Worm (Caenorhabditis elegans): ENCODE measurements around the gene F32D1.11.

F32D1.11 gene

ce11 chrV:4410643-4411042 lies 44.3 kb upstream of the F32D1.11 start, which contains the start of gene Y47D7A.3:
Gene Y47D7A.3, plus strand, starts transcription at chrV:4410943.
- no peak for TF ChIP-seq lsy-27 (tag; optimal IDR thresholded peaks at IDR 0.05; ENCODE audit: borderline replicate concordance, insufficient read depth)
- TF ChIP-seq snpc-1.1 (tag; optimal IDR thresholded peaks at IDR 0.05; ENCODE audit: insufficient read depth), result no peak
- TF ChIP-seq T26A5.8 (tag; optimal IDR thresholded peaks at IDR 0.05), result no peak
- TF ChIP-seq F55B11.4 (tag; optimal IDR thresholded peaks at IDR 0.05; ENCODE audit: borderline replicate concordance, insufficient read depth), result no peak
- TF ChIP-seq hmg-20 (GFP tag; IDR thresholded peaks at IDR 0.05), result no peak
- TF ChIP-seq dpff-1 (tag; optimal IDR thresholded peaks at IDR 0.05), result no peak
- TF ChIP-seq nhr-27 (tag; optimal IDR thresholded peaks at IDR 0.05), result no peak
- TF ChIP-seq fkh-3 (tag; optimal IDR thresholded peaks at IDR 0.05), result no peak
- TF ChIP-seq B0261.1 (tag; optimal IDR thresholded peaks at IDR 0.05), result no peak
- TF ChIP-seq tbp1 (GFP tag; optimal IDR thresholded peaks at IDR 0.05), result no peak
- TF ChIP-seq snpc-3.4 (tag; optimal IDR thresholded peaks at IDR 0.05), result no peak
- no peak for TF ChIP-seq mel-28 (tag; optimal IDR thresholded peaks at IDR 0.05; ENCODE audit: borderline replicate concordance)
- TF ChIP-seq lag-1 (GFP tag; IDR thresholded peaks at IDR 0.05), result no peak

- no peak for TF ChIP-seq let-607 (tag; optimal IDR thresholded peaks at IDR 0.05)
- no peak for TF ChIP-seq cebp-1 (GFP tag; IDR thresholded peaks at IDR 0.05)
- TF ChIP-seq cebp-1 (tag; optimal IDR thresholded peaks at IDR 0.05), result no peak
- TF ChIP-seq rcor-1 (GFP tag; IDR thresholded peaks at IDR 0.05), result no peak
- no peak for TF ChIP-seq zfh-2 (GFP tag; conservative IDR thresholded peaks at IDR 0.05)
- TF ChIP-seq pha-4 (tag; optimal IDR thresholded peaks at IDR 0.05), result no peak
- TF ChIP-seq hlh-26 (GFP tag; conservative IDR thresholded peaks at IDR 0.05), result no peak
- TF ChIP-seq nhr-90 (tag; optimal IDR thresholded peaks at IDR 0.05), result no peak
- no peak for TF ChIP-seq Y56A3A.18 (GFP tag; IDR thresholded peaks at IDR 0.05)
- no peak for TF ChIP-seq ceh-79 (tag; optimal IDR thresholded peaks at IDR 0.05)
- TF ChIP-seq C06A6.2 (GFP tag; conservative IDR thresholded peaks at IDR 0.05), result no peak
- no peak for TF ChIP-seq rec-8 (tag; optimal IDR thresholded peaks at IDR 0.05)
- no peak for TF ChIP-seq nfya-1 (tag; optimal IDR thresholded peaks at IDR 0.05; ENCODE audit: borderline replicate concordance, insufficient read depth)
- TF ChIP-seq snpc-4 (GFP tag; optimal IDR thresholded peaks at IDR 0.05), result no peak
- no peak for TF ChIP-seq snpc-4 (tag; optimal IDR thresholded peaks at IDR 0.05)
- TF ChIP-seq Y67H2A.10 (GFP tag; conservative IDR thresholded peaks at IDR 0.05), result no peak
- TF ChIP-seq athp-1 (tag; optimal IDR thresholded peaks at IDR 0.05), result no peak
- no peak for TF ChIP-seq F57C9.4 (tag; optimal IDR thresholded peaks at IDR 0.05)
- TF ChIP-seq K11D2.4 (GFP tag; IDR thresholded peaks at IDR 0.05), result no peak
These were observed 41.2 kb upstream of the F32D1.11 start, which contains the start of gene nhr-118 for ce11 chrV:4407519-4407918. Gene nhr-118, plus strand, starts transcription at chrV:4407819.

ce11 chrV:4401865-4402264 lies 35.5 kb upstream of the F32D1.11 start, which contains the start of gene F13A2.5:
Gene F13A2.5, minus strand, starts transcription at chrV:4401965.
- TF ChIP-seq bed-1 (GFP tag; IDR thresholded peaks at IDR 0.05), result no peak
- TF ChIP-seq zfh-2 (GFP tag; conservative IDR thresholded peaks at IDR 0.05), result no peak
- TF ChIP-seq egl-18 (GFP tag; IDR thresholded peaks at IDR 0.05), result no peak
- no peak for TF ChIP-seq hmg-20 (GFP tag; IDR thresholded peaks at IDR 0.05)
- no peak for TF ChIP-seq K12H6.12 (tag; optimal IDR thresholded peaks at IDR 0.05)
- TF ChIP-seq ztf-22 (GFP tag; optimal IDR thresholded peaks at IDR 0.05), result no peak
- no peak for TF ChIP-seq nfyb-1 (GFP tag; IDR thresholded peaks at IDR 0.05)
- TF ChIP-seq F55B11.4 (tag; optimal IDR thresholded peaks at IDR 0.05; ENCODE audit: borderline replicate concordance, insufficient read depth), result no peak
- TF ChIP-seq ekl-4 (GFP tag; IDR thresholded peaks at IDR 0.05), result no peak
- TF ChIP-seq F22D6.2 (tag; optimal IDR thresholded peaks at IDR 0.05), result no peak
- TF ChIP-seq tlf-1 (GFP tag; optimal IDR thresholded peaks at IDR 0.05), result no peak
- TF ChIP-seq D2030.7 (GFP tag; IDR thresholded peaks at IDR 0.05), result no peak
- no peak for TF ChIP-seq F23B12.7 (tag; optimal IDR thresholded peaks at IDR 0.05; ENCODE audit: insufficient read depth)
- no peak for TF ChIP-seq sea-2 (GFP tag; IDR thresholded peaks at IDR 0.05)
- no peak for TF ChIP-seq nhr-179 (tag; optimal IDR thresholded peaks at IDR 0.05)
- no peak for TF ChIP-seq F37B4.10 (GFP tag; IDR thresholded peaks at IDR 0.05)
